ENCODE assay signal across 2 fruit fly cellular contexts in genomic region chr3R:26588158-26588584, dm6.
A peak's percentile ranks its signal among the peaks of the same experiment; 100 is the strongest.
TF ChIP-seq lines count a peak whose summit lies in the region.

No protein-coding gene starts in this region.

TF ChIP-seq in whole organism, embryonic, 481 proteins besides CTCF, POLR2A, EP300 and RAD21 (continued from another document):
- peak; percentile 20 for TF ChIP-seq Sox102F (GFP tag; optimal IDR thresholded peaks at IDR 0.05; lab: Kevin White, UChicago)
- TF ChIP-seq sens-2 (GFP tag; IDR thresholded peaks at IDR 0.05; lab: Robert Waterston, UW): peak; percentile 84
- TF ChIP-seq Vsx1 (GFP tag; optimal IDR thresholded peaks at IDR 0.05; lab: Kevin White, UChicago): peak; percentile 33
- TF ChIP-seq CG10543 (GFP tag; optimal IDR thresholded peaks at IDR 0.05; lab: Kevin White, UChicago): peak; percentile 64
- no peak for TF ChIP-seq esg (GFP tag; conservative IDR thresholded peaks at IDR 0.05; lab: Robert Waterston, UW)
- TF ChIP-seq CG11247 (GFP tag; IDR thresholded peaks at IDR 0.05; lab: Robert Waterston, UW): 0 out of 2 replicates have a peak, but pooled peaks have one; percentile 7
- peak; percentile 11 for TF ChIP-seq CG12659 (GFP tag; optimal IDR thresholded peaks at IDR 0.05; lab: Kevin White, UChicago)
- peak; percentile 25 for TF ChIP-seq CG13624 (GFP tag; optimal IDR thresholded peaks at IDR 0.05; lab: Kevin White, UChicago)
- 0 out of 2 replicates have a peak, but pooled peaks have one; percentile 14 for TF ChIP-seq ssp (GFP tag; IDR thresholded peaks at IDR 0.05; lab: Robert Waterston, UW)
- TF ChIP-seq CG5180 (GFP tag; optimal IDR thresholded peaks at IDR 0.05; lab: Kevin White, UChicago): peak; percentile 14
- peak; percentile 32 for TF ChIP-seq HmgZ (tag; optimal IDR thresholded peaks at IDR 0.05; lab: Kevin White, UChicago)
- TF ChIP-seq Hmr (GFP tag; optimal IDR thresholded peaks at IDR 0.05; lab: Kevin White, UChicago): peak; percentile 4
- no peak for TF ChIP-seq hb (GFP tag; IDR thresholded peaks at IDR 0.05; lab: Robert Waterston, UW; ENCODE audit: partially characterized antibody)
- no peak for TF ChIP-seq Mad (GFP tag; optimal IDR thresholded peaks at IDR 0.05; lab: Kevin White, UChicago)
- no peak for TF ChIP-seq pan (optimal IDR thresholded peaks at IDR 0.05; lab: Kevin White, UChicago)
- TF ChIP-seq pan (GFP tag; optimal IDR thresholded peaks at IDR 0.05 in 1 of 2, IDR thresholded peaks at IDR 0.05 in 1 of 2): peak in 1 of 2 experiments; percentile 36
- TF ChIP-seq Hr78 (GFP tag; optimal IDR thresholded peaks at IDR 0.05; lab: Kevin White, UChicago): peak in 1 of 2 experiments; percentile 40
- TF ChIP-seq ftz-f1 (GFP tag; optimal IDR thresholded peaks at IDR 0.05; lab: Kevin White, UChicago): peak; percentile 81
- TF ChIP-seq CG14441 (GFP tag; IDR thresholded peaks at IDR 0.05; lab: Robert Waterston, UW): 0 out of 2 replicates have a peak, but pooled peaks have one; percentile 20
- TF ChIP-seq Hr3 (GFP tag; optimal IDR thresholded peaks at IDR 0.05; lab: Kevin White, UChicago): peak; percentile 49
- peak; percentile 64 for TF ChIP-seq sug (tag; optimal IDR thresholded peaks at IDR 0.05; lab: Kevin White, UChicago)
- peak; percentile 5 for TF ChIP-seq Ets97D (GFP tag; optimal IDR thresholded peaks at IDR 0.05; lab: Kevin White, UChicago)
- no peak for TF ChIP-seq jumu (GFP tag; optimal IDR thresholded peaks at IDR 0.05; lab: Kevin White, UChicago)
- peak; percentile 26; the same call in 1 of the 2 replicates for TF ChIP-seq Adf1 (GFP tag; IDR thresholded peaks at IDR 0.05; lab: Robert Waterston, UW)
- TF ChIP-seq Awh (GFP tag; IDR thresholded peaks at IDR 0.05; lab: Robert Waterston, UW): 0 out of 2 replicates have a peak, but pooled peaks have one; percentile 43
- no peak for TF ChIP-seq Ada2b (GFP tag; IDR thresholded peaks at IDR 0.05; lab: Robert Waterston, UW)
- TF ChIP-seq exex (tag; optimal IDR thresholded peaks at IDR 0.05; lab: Kevin White, UChicago): peak; percentile 93
- TF ChIP-seq CG18599 (GFP tag; optimal IDR thresholded peaks at IDR 0.05; lab: Kevin White, UChicago): peak; percentile 32
- peak in 1 of 2 experiments; percentile 7 for TF ChIP-seq Pdp1 (GFP tag; optimal IDR thresholded peaks at IDR 0.05; lab: Kevin White, UChicago)
- TF ChIP-seq CG14014 (GFP tag; IDR thresholded peaks at IDR 0.05; lab: Robert Waterston, UW): peak; percentile 22; the same call in 1 of the 2 replicates
- TF ChIP-seq Deaf1 (tag; optimal IDR thresholded peaks at IDR 0.05; lab: Kevin White, UChicago): peak; percentile 2
- no peak for TF ChIP-seq prd (optimal IDR thresholded peaks at IDR 0.05; lab: Kevin White, UChicago)
- TF ChIP-seq prd (GFP tag; IDR thresholded peaks at IDR 0.05; lab: Robert Waterston, UW): no peak
- TF ChIP-seq CG8290 (GFP tag; optimal IDR thresholded peaks at IDR 0.05; lab: Kevin White, UChicago): no peak
- peak in 1 of 2 experiments; percentile 39 for TF ChIP-seq CG8290 (tag; optimal IDR thresholded peaks at IDR 0.05; lab: Kevin White, UChicago)
- TF ChIP-seq Jarid2 (GFP tag; optimal IDR thresholded peaks at IDR 0.05; lab: Kevin White, UChicago): peak; percentile 60
- TF ChIP-seq Ptx1 (GFP tag; IDR thresholded peaks at IDR 0.05; lab: Robert Waterston, UW): no peak
- peak; percentile 81 for TF ChIP-seq mirr (GFP tag; optimal IDR thresholded peaks at IDR 0.05; lab: Kevin White, UChicago)
- TF ChIP-seq ATbp (GFP tag; optimal IDR thresholded peaks at IDR 0.05; lab: Kevin White, UChicago): peak; percentile 55
- peak; percentile 50; the same call in 2 of the 3 replicates for TF ChIP-seq Dbx (GFP tag; IDR thresholded peaks at IDR 0.05; lab: Robert Waterston, UW)
- TF ChIP-seq sob (GFP tag; IDR thresholded peaks at IDR 0.05; lab: Robert Waterston, UW): peak; percentile 32; the same call in 1 of the 2 replicates
- TF ChIP-seq lab (GFP tag; optimal IDR thresholded peaks at IDR 0.05; lab: Kevin White, UChicago): peak; percentile 67
- peak; percentile 77; the same call in 2 of the 4 replicates for TF ChIP-seq chinmo (GFP tag; IDR thresholded peaks at IDR 0.05; lab: Robert Waterston, UW; ENCODE audit: partially characterized antibody)
- TF ChIP-seq Rfx (GFP tag; IDR thresholded peaks at IDR 0.05; lab: Robert Waterston, UW): peak; percentile 23; the same call in 1 of the 2 replicates
- TF ChIP-seq E2f2 (GFP tag; IDR thresholded peaks at IDR 0.05; lab: Robert Waterston, UW): no peak
- TF ChIP-seq CG8089 (GFP tag; optimal IDR thresholded peaks at IDR 0.05; lab: Kevin White, UChicago): no peak
- peak; percentile 1 for TF ChIP-seq Fer1 (GFP tag; optimal IDR thresholded peaks at IDR 0.05; lab: Kevin White, UChicago)
- peak; percentile 11 for TF ChIP-seq ERR (GFP tag; optimal IDR thresholded peaks at IDR 0.05; lab: Kevin White, UChicago)
- TF ChIP-seq CG10209 (GFP tag; optimal IDR thresholded peaks at IDR 0.05; lab: Kevin White, UChicago): peak; percentile 30
- TF ChIP-seq Meics (GFP tag; optimal IDR thresholded peaks at IDR 0.05; lab: Kevin White, UChicago): peak; percentile 21
- peak; percentile 52 for TF ChIP-seq CG12769 (tag; optimal IDR thresholded peaks at IDR 0.05; lab: Kevin White, UChicago)
- peak; percentile 64 for TF ChIP-seq CG34376 (GFP tag; optimal IDR thresholded peaks at IDR 0.05; lab: Kevin White, UChicago)
- TF ChIP-seq ci (GFP tag; IDR thresholded peaks at IDR 0.05; lab: Robert Waterston, UW): 0 out of 3 replicates have a peak, but pooled peaks have one; percentile 43

TF ChIP-seq in whole organism, prepupa, 60 proteins besides CTCF, POLR2A, EP300 and RAD21 (continued from another document):
- no peak for TF ChIP-seq CG15336 (GFP tag; IDR thresholded peaks at IDR 0.05; lab: Robert Waterston, UW)
- TF ChIP-seq Blimp-1 (GFP tag; optimal IDR thresholded peaks at IDR 0.05; lab: Kevin White, UChicago): peak; percentile 4
- no peak for TF ChIP-seq dsx (GFP tag; optimal IDR thresholded peaks at IDR 0.05; lab: Kevin White, UChicago; ENCODE audit: poor library complexity, severe bottlenecking)
- TF ChIP-seq Met (GFP tag; optimal IDR thresholded peaks at IDR 0.05; lab: Kevin White, UChicago): peak; percentile 49
- no peak for TF ChIP-seq CG9139 (GFP tag; optimal IDR thresholded peaks at IDR 0.05; lab: Kevin White, UChicago)
